Worm (Caenorhabditis elegans): ENCODE measurements around the gene ndx-9.

The ndx-9 gene

ce11 chrIV:10971636-10972199, 40.1 kb downstream of the ndx-9 start:
- no peak for TF ChIP-seq ztf-22 (GFP tag; optimal IDR thresholded peaks at IDR 0.05)
- no peak for TF ChIP-seq cebp-1 (GFP tag; IDR thresholded peaks at IDR 0.05)
- peak; percentile 29 for TF ChIP-seq cebp-1 (tag; optimal IDR thresholded peaks at IDR 0.05)
- no peak for TF ChIP-seq sea-2 (GFP tag; IDR thresholded peaks at IDR 0.05)
- peak; percentile 56 for TF ChIP-seq pha-4 (tag; optimal IDR thresholded peaks at IDR 0.05)
- no peak for TF ChIP-seq ceh-58 (GFP tag; IDR thresholded peaks at IDR 0.05)
- TF ChIP-seq K12H6.12 (tag; optimal IDR thresholded peaks at IDR 0.05), result no peak
- peak; percentile 27 for TF ChIP-seq nhr-80 (tag; optimal IDR thresholded peaks at IDR 0.05)
- TF ChIP-seq ztf-6 (GFP tag; IDR thresholded peaks at IDR 0.05), result 0 out of 2 replicates have a peak, but pooled peaks have one; percentile 40

ce11 chrIV:10970767-10971166, 41.1 kb downstream of the ndx-9 start:
- TF ChIP-seq tbx-9 (tag; optimal IDR thresholded peaks at IDR 0.05; ENCODE audit: borderline replicate concordance) (no peak), ets-4 (GFP tag; optimal IDR thresholded peaks at IDR 0.05) (no peak), ztf-22 (GFP tag; optimal IDR thresholded peaks at IDR 0.05) (no peak)

- peak; percentile 97 for TF ChIP-seq nhr-80 (tag; optimal IDR thresholded peaks at IDR 0.05)
- TF ChIP-seq nfya-1 (tag; optimal IDR thresholded peaks at IDR 0.05; ENCODE audit: borderline replicate concordance, insufficient read depth), result no peak
- peak; percentile 45 for TF ChIP-seq ztf-22 (GFP tag; optimal IDR thresholded peaks at IDR 0.05)
- peak; percentile 77 for TF ChIP-seq ets-4 (GFP tag; optimal IDR thresholded peaks at IDR 0.05)
- TF ChIP-seq hsf-1 (GFP tag; IDR thresholded peaks at IDR 0.05), result no peak
- TF ChIP-seq let-607 (tag; optimal IDR thresholded peaks at IDR 0.05), result peak; percentile 34 to 66
Measured at ce11 chrIV:10970333-10970732, 41.5 kb downstream of the ndx-9 start.

- no peak for TF ChIP-seq lin-35 (GFP tag; optimal IDR thresholded peaks at IDR 0.05)
- TF ChIP-seq mes-4 (tag; optimal IDR thresholded peaks at IDR 0.05), result no peak
- TF ChIP-seq hlh-26 (GFP tag; conservative IDR thresholded peaks at IDR 0.05), result no peak
- no peak for TF ChIP-seq hmg-1.2 (GFP tag; IDR thresholded peaks at IDR 0.05)
- no peak for TF ChIP-seq B0035.1 (tag; optimal IDR thresholded peaks at IDR 0.05)
- TF ChIP-seq lag-1 (GFP tag; IDR thresholded peaks at IDR 0.05), result no peak
- no peak for TF ChIP-seq attf-3 (GFP tag; conservative IDR thresholded peaks at IDR 0.05)
- no peak for TF ChIP-seq nhr-27 (tag; optimal IDR thresholded peaks at IDR 0.05)
- no peak for TF ChIP-seq F57A8.1 (GFP tag; optimal IDR thresholded peaks at IDR 0.05)
- no peak for TF ChIP-seq ceh-91 (GFP tag; IDR thresholded peaks at IDR 0.05)
Measured at ce11 chrIV:10966359-10966758, 45.5 kb downstream of the ndx-9 start, which contains the start of the genes aqp-3 and Y69E1A.8. Gene aqp-3, minus strand, starts transcription at chrIV:10966459. Gene Y69E1A.8, plus strand, starts transcription at chrIV:10966604.

- no peak for TF ChIP-seq F39B2.1 (GFP tag; IDR thresholded peaks at IDR 0.05)
- peak; percentile 57 for TF ChIP-seq nhr-80 (tag; optimal IDR thresholded peaks at IDR 0.05)
Measured at ce11 chrIV:10964688-10965087, 47.1 kb downstream of the ndx-9 start.
